Fruit fly (Drosophila melanogaster): ENCODE results near the gene CG33687.

The CG33687 gene

dm6 chr3L:16211936-16212287, 14.2 kb downstream of the CG33687 start:
- peak; percentile 42 for TF ChIP-seq CG9948 (tag; optimal IDR thresholded peaks at IDR 0.05)
- TF ChIP-seq CG14655 (GFP tag; optimal IDR thresholded peaks at IDR 0.05): peak; percentile 21
- TF ChIP-seq CG17806 (tag; optimal IDR thresholded peaks at IDR 0.05): peak; percentile 10
- peak; percentile 77 for TF ChIP-seq CG8159 (tag; optimal IDR thresholded peaks at IDR 0.05)
- peak; percentile 68 for TF ChIP-seq CG15710 (tag; optimal IDR thresholded peaks at IDR 0.05)
- TF ChIP-seq CG32121 (GFP tag; IDR thresholded peaks at IDR 0.05): no peak
- no peak for TF ChIP-seq CG8301 (tag; optimal IDR thresholded peaks at IDR 0.05)

dm6 chr3L:16213201-16213600, 15.5 kb downstream of the CG33687 start:
- TF ChIP-seq gl (tag; optimal IDR thresholded peaks at IDR 0.05): no peak
- peak; percentile 46 for TF ChIP-seq CG13204 (GFP tag; optimal IDR thresholded peaks at IDR 0.05)
- TF ChIP-seq EcR (GFP tag; optimal IDR thresholded peaks at IDR 0.05): peak; percentile 43
- no peak for TF ChIP-seq CG17806 (tag; optimal IDR thresholded peaks at IDR 0.05)
- peak; percentile 6; the same call in 1 of the 2 replicates for TF ChIP-seq Ets98B (GFP tag; IDR thresholded peaks at IDR 0.05)

dm6 chr3L:16214533-16215207, 17.0 kb downstream of the CG33687 start:
- TF ChIP-seq CG14655 (GFP tag; optimal IDR thresholded peaks at IDR 0.05) (peak; percentile 26), Snoo (tag; optimal IDR thresholded peaks at IDR 0.05) (peak; percentile 37), CG15710 (tag; optimal IDR thresholded peaks at IDR 0.05) (peak; percentile 36), fd96Ca (GFP tag; IDR thresholded peaks at IDR 0.05) (peak; percentile 65; the same call in 2 of the 3 replicates), CG34367 (tag; optimal IDR thresholded peaks at IDR 0.05) (no peak), Ets98B (GFP tag; IDR thresholded peaks at IDR 0.05) (peak; percentile 55), CG17806 (tag; optimal IDR thresholded peaks at IDR 0.05) (peak; percentile 41), CG13204 (GFP tag; optimal IDR thresholded peaks at IDR 0.05) (peak; percentile 79), CG9948 (tag; optimal IDR thresholded peaks at IDR 0.05) (peak; percentile 38), gl (tag; optimal IDR thresholded peaks at IDR 0.05) (peak; percentile 40), rn (GFP tag; IDR thresholded peaks at IDR 0.05) (no peak), CG8159 (tag; optimal IDR thresholded peaks at IDR 0.05) (peak; percentile 43), EcR (GFP tag; optimal IDR thresholded peaks at IDR 0.05) (peak; percentile 64), CG32121 (GFP tag; IDR thresholded peaks at IDR 0.05) (peak; percentile 64), CG12605 (GFP tag; IDR thresholded peaks at IDR 0.05) (no peak; the same call in 1 of the 2 replicates), D1 (tag; optimal IDR thresholded peaks at IDR 0.05) (no peak), CG4496 (GFP tag; IDR thresholded peaks at IDR 0.05) (peak; percentile 42; the same call in 1 of the 3 replicates)

- TF ChIP-seq CG8159 (tag; optimal IDR thresholded peaks at IDR 0.05): peak; percentile 36
- TF ChIP-seq EcR (GFP tag; optimal IDR thresholded peaks at IDR 0.05): no peak
- no peak for TF ChIP-seq CG4496 (GFP tag; IDR thresholded peaks at IDR 0.05)
- no peak for TF ChIP-seq CG17806 (tag; optimal IDR thresholded peaks at IDR 0.05)
These were observed 17.7 kb downstream of the CG33687 start for dm6 chr3L:16215411-16215810.

- TF ChIP-seq CG12605 (GFP tag; IDR thresholded peaks at IDR 0.05): no peak
- TF ChIP-seq CG8159 (tag; optimal IDR thresholded peaks at IDR 0.05): no peak
- no peak for TF ChIP-seq rn (GFP tag; IDR thresholded peaks at IDR 0.05)
- TF ChIP-seq Pif1B (GFP tag; optimal IDR thresholded peaks at IDR 0.05): no peak
- no peak for TF ChIP-seq CG15710 (tag; optimal IDR thresholded peaks at IDR 0.05)
- TF ChIP-seq CG32121 (GFP tag; IDR thresholded peaks at IDR 0.05): no peak
- no peak for TF ChIP-seq CG13204 (GFP tag; optimal IDR thresholded peaks at IDR 0.05)
- TF ChIP-seq gl (tag; optimal IDR thresholded peaks at IDR 0.05): no peak
- no peak for TF ChIP-seq D1 (tag; optimal IDR thresholded peaks at IDR 0.05)
- no peak for TF ChIP-seq CG14655 (GFP tag; optimal IDR thresholded peaks at IDR 0.05)
- TF ChIP-seq fd96Ca (GFP tag; IDR thresholded peaks at IDR 0.05): no peak
- no peak for TF ChIP-seq Ets98B (GFP tag; IDR thresholded peaks at IDR 0.05)
- TF ChIP-seq Pif1A (GFP tag; optimal IDR thresholded peaks at IDR 0.05): no peak
- no peak for TF ChIP-seq CG17806 (tag; optimal IDR thresholded peaks at IDR 0.05)
- TF ChIP-seq CG8301 (tag; optimal IDR thresholded peaks at IDR 0.05): no peak
- no peak for TF ChIP-seq CG4496 (GFP tag; IDR thresholded peaks at IDR 0.05)
- TF ChIP-seq CG9948 (tag; optimal IDR thresholded peaks at IDR 0.05): no peak
- no peak for TF ChIP-seq CG34367 (tag; optimal IDR thresholded peaks at IDR 0.05)
These were observed 18.1 kb downstream of the CG33687 start for dm6 chr3L:16215816-16216215.

dm6 chr3L:16217203-16217602, 19.5 kb downstream of the CG33687 start, which contains the start of gene CG13073:
CG13073 (minus strand) TSS chr3L:16217303.
- no peak for TF ChIP-seq CG17806 (tag; optimal IDR thresholded peaks at IDR 0.05)
- TF ChIP-seq EcR (GFP tag; optimal IDR thresholded peaks at IDR 0.05): no peak
- TF ChIP-seq gl (tag; optimal IDR thresholded peaks at IDR 0.05): no peak
- no peak for TF ChIP-seq Ets98B (GFP tag; IDR thresholded peaks at IDR 0.05)
- TF ChIP-seq CG34367 (tag; optimal IDR thresholded peaks at IDR 0.05): no peak
- TF ChIP-seq CG4496 (GFP tag; IDR thresholded peaks at IDR 0.05): no peak; the same call in 2 of the 3 replicates
- no peak for TF ChIP-seq CG14655 (GFP tag; optimal IDR thresholded peaks at IDR 0.05)
- no peak for TF ChIP-seq D1 (tag; optimal IDR thresholded peaks at IDR 0.05)
- no peak for TF ChIP-seq fd96Ca (GFP tag; IDR thresholded peaks at IDR 0.05)
- TF ChIP-seq CG8301 (tag; optimal IDR thresholded peaks at IDR 0.05): no peak
- no peak for TF ChIP-seq CG9948 (tag; optimal IDR thresholded peaks at IDR 0.05)
- no peak for TF ChIP-seq rn (GFP tag; IDR thresholded peaks at IDR 0.05)
- no peak for TF ChIP-seq CG12605 (GFP tag; IDR thresholded peaks at IDR 0.05)

dm6 chr3L:16217935-16218334, 20.3 kb downstream of the CG33687 start:
- peak; percentile 59 for TF ChIP-seq CG17806 (tag; optimal IDR thresholded peaks at IDR 0.05)
- TF ChIP-seq CG8301 (tag; optimal IDR thresholded peaks at IDR 0.05): peak; percentile 77
- TF ChIP-seq CG8159 (tag; optimal IDR thresholded peaks at IDR 0.05): peak; percentile 39
- 0 out of 3 replicates have a peak, but pooled peaks have one; percentile 8 for TF ChIP-seq fd96Ca (GFP tag; IDR thresholded peaks at IDR 0.05)
- TF ChIP-seq gl (tag; optimal IDR thresholded peaks at IDR 0.05): no peak
- TF ChIP-seq CG4496 (GFP tag; IDR thresholded peaks at IDR 0.05): peak; percentile 64; the same call in 2 of the 3 replicates
- peak; percentile 4; the same call in 1 of the 2 replicates for TF ChIP-seq rn (GFP tag; IDR thresholded peaks at IDR 0.05)
- no peak for TF ChIP-seq Snoo (tag; optimal IDR thresholded peaks at IDR 0.05)
- TF ChIP-seq Pif1A (GFP tag; optimal IDR thresholded peaks at IDR 0.05): peak; percentile 52
- TF ChIP-seq CG13204 (GFP tag; optimal IDR thresholded peaks at IDR 0.05): no peak
- TF ChIP-seq EcR (GFP tag; optimal IDR thresholded peaks at IDR 0.05): no peak
- TF ChIP-seq CG34367 (tag; optimal IDR thresholded peaks at IDR 0.05): peak; percentile 45
- peak; percentile 63 for TF ChIP-seq CG12605 (GFP tag; IDR thresholded peaks at IDR 0.05)
- TF ChIP-seq Ets98B (GFP tag; IDR thresholded peaks at IDR 0.05): peak; percentile 82
- peak; percentile 41 for TF ChIP-seq Pif1B (GFP tag; optimal IDR thresholded peaks at IDR 0.05)
- peak; percentile 21 for TF ChIP-seq CG15710 (tag; optimal IDR thresholded peaks at IDR 0.05)
- peak; percentile 79 for TF ChIP-seq CG14655 (GFP tag; optimal IDR thresholded peaks at IDR 0.05)
- TF ChIP-seq CG9948 (tag; optimal IDR thresholded peaks at IDR 0.05): peak; percentile 60
- no peak for TF ChIP-seq CG32121 (GFP tag; IDR thresholded peaks at IDR 0.05)
- TF ChIP-seq CG10348 (GFP tag; IDR thresholded peaks at IDR 0.05): no peak
- no peak for TF ChIP-seq D1 (tag; optimal IDR thresholded peaks at IDR 0.05)

Data from whole organism, pupa.